Worm (Caenorhabditis elegans): ENCODE results near the gene aakg-5.

- TF ChIP-seq ama-1 (optimal IDR thresholded peaks at IDR 0.05) (no peak), hnd-1 (tag; optimal IDR thresholded peaks at IDR 0.05) (no peak), tbx-37 (GFP tag; conservative IDR thresholded peaks at IDR 0.05) (no peak), hmbx-1 (tag; optimal IDR thresholded peaks at IDR 0.05) (no peak), tbx-11 (GFP tag; IDR thresholded peaks at IDR 0.05) (no peak), scrt-1 (GFP tag; IDR thresholded peaks at IDR 0.05) (no peak), ceh-36 (tag; optimal IDR thresholded peaks at IDR 0.05) (no peak), flt-1 (GFP tag; IDR thresholded peaks at IDR 0.05) (no peak)
Observed at ce11 chrII:9938877-9939276, 36.0 kb downstream of the aakg-5 start, which contains the start of the genes C05C10.7 and C05C10.5.

All from whole organism, early embryonic.